Worm (Caenorhabditis elegans) whole organism, L4 larva: ENCODE results near the gene dep-1.

Experiments used
- F37D6.2 ChIP-seq: sonication (generic microtip); optimal IDR thresholded peaks from 2 replicates; lab custom pipeline; 2016; ENCODE audit warnings: mild to moderate bottlenecking, missing genetic modification characterization, missing compliant biosample characterization
- F44E2.7 ChIP-seq: fragments of 200-800 bp; sonication (Bioruptor generic); IDR thresholded peaks from 2 replicates; pipeline ENCODE4 v2.1.2; 2022; ENCODE audit warnings: missing genetic modification characterization, missing compliant biosample characterization
- R02D3.7 ChIP-seq: fragments of 150-350 bp; sonication (generic microtip); optimal IDR thresholded peaks from 3 replicates; lab custom pipeline; 2014; ENCODE audit warnings: missing biosample characterization, missing genetic modification characterization
- T26A8.4 ChIP-seq: fragments of 200-800 bp; sonication (Bioruptor generic); IDR thresholded peaks from 2 replicates; pipeline ENCODE4 v1.3.6; 2022; ENCODE audit warnings: missing genetic modification characterization, missing compliant biosample characterization
- ZK546.5 ChIP-seq, 2 experiments: sonication (generic microtip); optimal IDR thresholded peaks; 2 replicates each; lab custom pipeline; 2017; ENCODE audit warnings: missing biosample characterization in 2 of 2, missing genetic modification characterization in 2 of 2
- ama-1 ChIP-seq: fragments of 150-350 bp; optimal IDR thresholded peaks from 2 replicates; lab custom pipeline; 2014; ENCODE audit warnings: inconsistent platforms, mixed read lengths
- ceh-20 ChIP-seq: fragments of 200-800 bp; sonication (Bioruptor generic); IDR thresholded peaks from 2 replicates; pipeline ENCODE4 v1.3.6; 2022; ENCODE audit warnings: missing genetic modification reagents, missing genetic modification characterization, missing compliant biosample characterization
- ceh-28 ChIP-seq: fragments of 150-350 bp; optimal IDR thresholded peaks from 2 replicates; lab custom pipeline; 2014; ENCODE audit warnings: missing biosample characterization, missing genetic modification reagents, missing genetic modification characterization
- ceh-82 ChIP-seq: sonication (generic microtip); optimal IDR thresholded peaks from 2 replicates; lab custom pipeline; 2017; ENCODE audit warnings: missing biosample characterization, missing genetic modification characterization
- ces-1 ChIP-seq: fragments of 150-350 bp; sonication (generic microtip); optimal IDR thresholded peaks from 4 replicates; lab custom pipeline; 2014; ENCODE audit warnings: missing biosample characterization, missing genetic modification reagents, missing genetic modification characterization
- cey-2 ChIP-seq: sonication (generic microtip); optimal IDR thresholded peaks from 3 replicates; lab custom pipeline; 2017; ENCODE audit warnings: missing genetic modification characterization, mild to moderate bottlenecking, missing compliant biosample characterization, antibody characterized with exemption, borderline replicate concordance; ENCODE audit not compliant: insufficient read depth
- ctbp-1 ChIP-seq: fragments of 200-800 bp; sonication (Bioruptor generic); IDR thresholded peaks from 2 replicates; pipeline ENCODE4 v1.3.6; 2022; ENCODE audit warnings: missing genetic modification reagents, missing genetic modification characterization, missing compliant biosample characterization
- daf-16 ChIP-seq, 3 experiments: sonication (generic microtip); optimal IDR thresholded peaks; 2 replicates each; lab custom pipeline; 2016 to 2017; ENCODE audit warnings: missing genetic modification characterization in 3 of 3, missing genetic modification reagents in 3 of 3, mild to moderate bottlenecking in 2 of 3, missing compliant biosample characterization in 2 of 3, missing biosample characterization in 1 of 3, moderate library complexity in 1 of 3
- fkh-10 ChIP-seq: fragments of 150-350 bp; optimal IDR thresholded peaks from 2 replicates; lab custom pipeline; 2014; ENCODE audit warnings: missing biosample characterization, missing genetic modification reagents, missing genetic modification characterization
- hif-1 ChIP-seq, 2 experiments: sonication (generic microtip); optimal IDR thresholded peaks; 2 replicates each; lab custom pipeline; 2016 to 2017; ENCODE audit warnings: missing compliant biosample characterization in 2 of 2, missing genetic modification characterization in 2 of 2, missing genetic modification reagents in 2 of 2, missing genotype in 2 of 2, mild to moderate bottlenecking in 1 of 2
- hlh-11 ChIP-seq: fragments of 200-800 bp; sonication (Bioruptor generic); optimal IDR thresholded peaks from 2 replicates; lab custom pipeline; 2018; ENCODE audit warnings: mild to moderate bottlenecking, missing genetic modification characterization, missing compliant biosample characterization
- hmg-1.1 ChIP-seq: fragments of 200-800 bp; sonication (Bioruptor generic); IDR thresholded peaks from 2 replicates; pipeline ENCODE4 v1.3.6; 2022; ENCODE audit warnings: missing genetic modification reagents, missing genetic modification characterization, missing compliant biosample characterization
- lim-7 ChIP-seq: fragments of 200-800 bp; sonication (Bioruptor generic); IDR thresholded peaks from 2 replicates; pipeline ENCODE4 v1.3.6; 2022; ENCODE audit warnings: missing genetic modification characterization, missing compliant biosample characterization
- lin-1 ChIP-seq: fragments of 200-800 bp; sonication (Bioruptor generic); IDR thresholded peaks from 2 replicates; pipeline ENCODE4 v1.3.6; 2022; ENCODE audit warnings: missing genetic modification reagents, missing genetic modification characterization, missing compliant biosample characterization
- lin-13 ChIP-seq: fragments of 150-350 bp; optimal IDR thresholded peaks from 2 replicates; lab custom pipeline; 2014; ENCODE audit warnings: missing biosample characterization, missing genetic modification reagents, missing genetic modification characterization
- lin-15B ChIP-seq: fragments of 150-350 bp; sonication (generic microtip); optimal IDR thresholded peaks from 3 replicates; lab custom pipeline; 2014; ENCODE audit warnings: missing biosample characterization, missing genetic modification characterization
- lir-3 ChIP-seq: sonication (generic microtip); optimal IDR thresholded peaks from 2 replicates; lab custom pipeline; 2016; ENCODE audit warnings: mild to moderate bottlenecking, missing genetic modification characterization, missing compliant biosample characterization
- lsy-2 ChIP-seq, 2 experiments: fragments of 150-350 bp in 1 of 2; sonication (generic microtip) in 1 of 2; optimal IDR thresholded peaks; 2 replicates each; lab custom pipeline; 2014 to 2017; ENCODE audit warnings: missing biosample characterization in 2 of 2, missing genetic modification characterization in 2 of 2
- mep-1 ChIP-seq: fragments of 150-350 bp; sonication (generic microtip); optimal IDR thresholded peaks from 3 replicates; lab custom pipeline; 2014; ENCODE audit warnings: missing biosample characterization, missing genetic modification characterization
- mes-2 ChIP-seq: sonication (generic microtip); optimal IDR thresholded peaks from 2 replicates; lab custom pipeline; 2016; ENCODE audit warnings: missing genotype, mild to moderate bottlenecking, missing genetic modification characterization, missing compliant biosample characterization; ENCODE audit not compliant: poor library complexity, severe bottlenecking
- nhr-10 ChIP-seq: fragments of 150-350 bp; optimal IDR thresholded peaks from 2 replicates; lab custom pipeline; 2014; ENCODE audit warnings: missing biosample characterization, missing genetic modification characterization
- nhr-102 ChIP-seq: sonication (generic microtip); optimal IDR thresholded peaks from 2 replicates; lab custom pipeline; 2016; ENCODE audit warnings: mild to moderate bottlenecking, missing genetic modification characterization, moderate library complexity, missing compliant biosample characterization
- nhr-11 ChIP-seq: fragments of 150-350 bp; optimal IDR thresholded peaks from 2 replicates; lab custom pipeline; 2014; ENCODE audit warnings: missing biosample characterization, missing genetic modification characterization
- nhr-25 ChIP-seq: sonication (generic microtip); optimal IDR thresholded peaks from 2 replicates; lab custom pipeline; 2017; ENCODE audit warnings: missing genetic modification characterization, mild to moderate bottlenecking, missing compliant biosample characterization, antibody characterized with exemption, moderate library complexity, borderline replicate concordance; ENCODE audit not compliant: insufficient read depth
- nhr-41 ChIP-seq: fragments of 200-800 bp; sonication (Bioruptor generic); IDR thresholded peaks from 2 replicates; pipeline ENCODE4 v1.3.6; 2022; ENCODE audit warnings: missing genetic modification reagents, missing genetic modification characterization, missing compliant biosample characterization
- nhr-42 ChIP-seq: fragments of 200-800 bp; sonication (Bioruptor generic); IDR thresholded peaks from 2 replicates; pipeline ENCODE4 v1.3.6; 2022; ENCODE audit warnings: missing genetic modification characterization, missing compliant biosample characterization
- nhr-6 ChIP-seq: fragments of 150-350 bp; optimal IDR thresholded peaks from 2 replicates; lab custom pipeline; 2014; ENCODE audit warnings: missing biosample characterization, missing genetic modification characterization
- nhr-76 ChIP-seq: fragments of 150-350 bp; optimal IDR thresholded peaks from 2 replicates; lab custom pipeline; 2014; ENCODE audit warnings: missing biosample characterization, missing genetic modification characterization
- pqm-1 ChIP-seq: sonication (generic microtip); optimal IDR thresholded peaks from 2 replicates; lab custom pipeline; 2017; ENCODE audit warnings: missing biosample characterization, missing genetic modification characterization
- rbr-2 ChIP-seq: sonication (generic microtip); optimal IDR thresholded peaks from 2 replicates; lab custom pipeline; 2016; ENCODE audit warnings: missing genotype, missing genetic modification characterization, missing compliant biosample characterization
- set-16 ChIP-seq: fragments of 200-800 bp; sonication (Bioruptor generic); IDR thresholded peaks from 2 replicates; pipeline ENCODE4 v1.3.6; 2022; ENCODE audit warnings: missing genetic modification reagents, missing genetic modification characterization, missing compliant biosample characterization
- snpc-4 ChIP-seq: fragments of 150-350 bp; optimal IDR thresholded peaks from 2 replicates; lab custom pipeline; 2014; ENCODE audit warnings: missing biosample characterization, missing genetic modification characterization
- spr-3 ChIP-seq: fragments of 200-800 bp; sonication (Bioruptor generic); optimal IDR thresholded peaks from 2 replicates; lab custom pipeline; 2018; ENCODE audit warnings: mild to moderate bottlenecking, missing genetic modification characterization, missing compliant biosample characterization
- unc-130 ChIP-seq: sonication (generic microtip); optimal IDR thresholded peaks from 2 replicates; lab custom pipeline; 2016; ENCODE audit warnings: missing genetic modification reagents, missing genetic modification characterization, missing compliant biosample characterization
- unc-62 ChIP-seq, 3 experiments: fragments of 150-350 bp in 1 of 3; sonication (generic microtip); optimal IDR thresholded peaks in 2 of 3; peaks in 1 of 3; 1 replicate in 1 of 3; 2 replicates in 2 of 3; lab custom pipeline; 2014 to 2017; ENCODE audit warnings: missing biosample characterization in 3 of 3, missing genetic modification characterization in 3 of 3, missing genetic modification reagents in 3 of 3, missing genotype in 1 of 3
- vab-7 ChIP-seq: fragments of 200-800 bp; sonication (Bioruptor generic); IDR thresholded peaks from 2 replicates; pipeline ENCODE4 v1.3.6; 2022; ENCODE audit warnings: missing genetic modification reagents, missing genetic modification characterization, missing compliant biosample characterization

Gene dep-1

ce11 chrII:9019704-9020103, at the start of gene dep-1:
Gene dep-1 (minus strand): TSS chrII:9019798.
- TF ChIP-seq rbr-2 (tag; lab: Kevin White, UChicago): no peak
- TF ChIP-seq spr-3 (GFP tag; lab: Kevin White, UChicago): no peak
- no peak for TF ChIP-seq snpc-4 (tag; lab: Kevin White, UChicago)
- no peak for TF ChIP-seq lin-13 (GFP tag; lab: Kevin White, UChicago)
- TF ChIP-seq lim-7 (GFP tag; lab: Robert Waterston, UW): no peak
- no peak for TF ChIP-seq mes-2 (tag; lab: Kevin White, UChicago)
- no peak for TF ChIP-seq lin-15B (tag; lab: Kevin White, UChicago)
- no peak for TF ChIP-seq F37D6.2 (tag; lab: Kevin White, UChicago)

DNA sequence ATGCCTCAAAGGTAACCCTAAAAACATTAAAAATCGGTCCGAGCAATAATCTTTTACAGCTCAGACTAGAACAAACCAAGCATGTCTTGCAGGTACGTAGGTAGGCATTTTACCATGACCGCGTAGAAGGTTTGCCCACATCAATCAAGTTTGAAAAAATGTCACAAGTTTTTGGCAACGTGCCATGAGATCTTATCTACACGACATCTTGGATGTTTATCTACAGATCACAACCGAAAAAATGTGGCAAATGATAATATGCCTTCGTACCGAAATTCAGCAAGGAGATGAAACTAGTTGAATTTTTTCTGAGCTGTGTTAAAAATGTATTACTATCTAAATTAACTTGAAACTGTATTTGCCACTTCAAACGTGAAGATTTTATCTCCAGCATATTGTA, 44.8 kb upstream of the dep-1 start:
- TF ChIP-seq unc-62 (GFP tag; optimal IDR thresholded peaks at IDR 0.05 in 1 of 2; lab: Kevin White, UChicago) (peak in 1 of 2 experiments; percentile 80), unc-62 (tag; optimal IDR thresholded peaks at IDR 0.05; lab: Kevin White, UChicago) (no peak), snpc-4 (tag; lab: Kevin White, UChicago) (no peak)

ce11 chrII:9063350-9063749, 43.8 kb upstream of the dep-1 start:
- TF ChIP-seq hlh-11 (no peak), mep-1 (tag; lab: Kevin White, UChicago) (peak; percentile 20), lsy-2 (tag; optimal IDR thresholded peaks at IDR 0.05; lab: Kevin White, UChicago) (peak in 1 of 2 experiments; percentile 44), ama-1 (lab: Kevin White, UChicago) (peak; percentile 13), nhr-6 (tag; lab: Kevin White, UChicago) (peak; percentile 53)

ce11 chrII:9062261-9062948, 42.8 kb upstream of the dep-1 start:
- TF ChIP-seq pqm-1 (tag; lab: Kevin White, UChicago) (no peak), nhr-11 (tag; lab: Kevin White, UChicago) (no peak), daf-16 (GFP tag; optimal IDR thresholded peaks at IDR 0.05; lab: Kevin White, UChicago) (no peak), daf-16 (tag; optimal IDR thresholded peaks at IDR 0.05; lab: Kevin White, UChicago) (peak; percentile 10), unc-130 (GFP tag; lab: Kevin White, UChicago) (no peak), ces-1 (no peak), lin-1 (GFP tag; lab: Robert Waterston, UW) (no peak), ctbp-1 (no peak), vab-7 (GFP tag; lab: Robert Waterston, UW) (no peak), ceh-82 (no peak), unc-62 (GFP tag; optimal IDR thresholded peaks at IDR 0.05 in 1 of 2; lab: Kevin White, UChicago) (peak in 1 of 2 experiments; percentile 12), unc-62 (tag; optimal IDR thresholded peaks at IDR 0.05; lab: Kevin White, UChicago) (no peak), nhr-76 (tag; lab: Kevin White, UChicago) (no peak), R02D3.7 (tag; lab: Kevin White, UChicago) (no peak), nhr-102 (tag; lab: Kevin White, UChicago) (no peak), nhr-25 (tag; lab: Kevin White, UChicago) (no peak), F44E2.7 (GFP tag; lab: Robert Waterston, UW) (no peak), ceh-20 (GFP tag; lab: Robert Waterston, UW) (no peak)

ce11 chrII:9061557-9062183, 42.1 kb upstream of the dep-1 start:
- TF ChIP-seq rbr-2 (tag; lab: Kevin White, UChicago) (peak; percentile 87), ZK546.5 (tag; optimal IDR thresholded peaks at IDR 0.05; lab: Kevin White, UChicago) (no peak), ceh-28 (tag; lab: Kevin White, UChicago) (no peak), nhr-10 (tag; lab: Kevin White, UChicago) (peak; percentile 15), T26A8.4 (GFP tag; lab: Robert Waterston, UW) (no peak), fkh-10 (no peak), lin-13 (GFP tag; lab: Kevin White, UChicago) (peak; percentile 59), lir-3 (tag; lab: Kevin White, UChicago) (no peak), nhr-42 (GFP tag; lab: Robert Waterston, UW) (no peak), vab-7 (GFP tag; lab: Robert Waterston, UW) (no peak), set-16 (GFP tag; lab: Robert Waterston, UW) (peak; percentile 89), hif-1 (tag; optimal IDR thresholded peaks at IDR 0.05; lab: Kevin White, UChicago) (peak in 1 of 2 experiments; percentile 74), cey-2 (tag; lab: Kevin White, UChicago) (no peak), hmg-1.1 (peak; percentile 90), nhr-41 (GFP tag; lab: Robert Waterston, UW) (no peak)
